Worm (Caenorhabditis elegans) whole organism, late embryonic: Measurements from ENCODE around the gene F13H8.5.

Experiments
- C08G9.2 ChIP-seq: sonication (generic microtip); optimal IDR thresholded peaks from 2 replicates; lab custom pipeline; 2016; ENCODE audit warnings: mild to moderate bottlenecking, missing genetic modification characterization, moderate library complexity, missing compliant biosample characterization
- ama-1 ChIP-seq: fragments of 150-350 bp; optimal IDR thresholded peaks from 2 replicates; lab custom pipeline; 2014
- ets-4 ChIP-seq: sonication (generic microtip); optimal IDR thresholded peaks from 2 replicates; lab custom pipeline; 2016; ENCODE audit warnings: missing genetic modification characterization, missing compliant biosample characterization
- gmeb-2 ChIP-seq: sonication (generic microtip); optimal IDR thresholded peaks from 2 replicates; lab custom pipeline; 2016; ENCODE audit warnings: missing genetic modification characterization, inconsistent platforms, missing compliant biosample characterization
- lim-6 ChIP-seq: sonication (generic microtip); optimal IDR thresholded peaks from 2 replicates; lab custom pipeline; 2016; ENCODE audit warnings: missing genetic modification characterization, missing compliant biosample characterization
- pha-4 ChIP-seq: fragments of 150-350 bp; optimal IDR thresholded peaks from 2 replicates; lab custom pipeline; 2018; ENCODE audit warnings: missing biosample characterization, missing genetic modification reagents, missing genetic modification characterization
- sdc-2 ChIP-seq: sonication (generic microtip); optimal IDR thresholded peaks from 2 replicates; lab custom pipeline; 2016; ENCODE audit warnings: missing genotype, missing genetic modification characterization, missing compliant biosample characterization
- tbx-2 ChIP-seq: sonication (generic microtip); optimal IDR thresholded peaks from 2 replicates; lab custom pipeline; 2016; ENCODE audit warnings: missing genetic modification characterization, missing compliant biosample characterization
- tbx-7 ChIP-seq: sonication (generic microtip); optimal IDR thresholded peaks from 2 replicates; lab custom pipeline; 2016; ENCODE audit warnings: missing genotype, missing genetic modification characterization, missing compliant biosample characterization

DNA sequence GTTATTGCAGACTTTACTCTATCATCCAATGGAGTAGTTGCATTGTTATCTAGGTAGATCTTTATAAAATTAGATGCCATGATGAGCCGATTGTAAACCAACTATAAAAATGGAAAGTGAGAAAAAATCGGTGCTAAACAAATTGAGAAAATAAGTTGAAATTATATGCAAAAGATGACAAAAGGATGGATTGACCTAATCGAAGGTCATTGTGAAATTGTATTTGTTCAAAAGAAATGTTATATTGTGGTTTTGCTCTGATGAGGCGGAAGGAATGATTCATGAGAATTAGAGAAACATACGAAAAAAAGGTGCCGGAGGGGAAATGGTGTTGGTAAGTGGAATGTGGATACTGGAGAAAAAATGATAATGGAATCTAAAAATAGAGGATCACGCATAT, 25.1 kb upstream of the F13H8.5 start, which contains the start of gene scly-1:
- no peak for TF ChIP-seq ama-1 (lab: Kevin White, UChicago)
- no peak for TF ChIP-seq gmeb-2 (tag; lab: Kevin White, UChicago)
- TF ChIP-seq pha-4 (tag; lab: Kevin White, UChicago): no peak
- no peak for TF ChIP-seq ets-4
- TF ChIP-seq sdc-2 (tag; lab: Kevin White, UChicago): no peak
- TF ChIP-seq tbx-7 (tag; lab: Kevin White, UChicago): no peak
- TF ChIP-seq tbx-2 (tag; lab: Kevin White, UChicago): no peak
- no peak for TF ChIP-seq C08G9.2 (tag; lab: Kevin White, UChicago)
- TF ChIP-seq lim-6: no peak
